Fruit fly (Drosophila melanogaster) whole organism, adult: ENCODE measurements around the gene CG33128.

Experiments
- bab1 ChIP-seq: fragments of 200-800 bp; sonication (Bioruptor generic); optimal IDR thresholded peaks from 3 replicates; lab custom pipeline; 2019; ENCODE audit warnings: missing biosample characterization, mild to moderate bottlenecking, missing genetic modification characterization, moderate library complexity
- ovo ChIP-seq: fragments of 200-800 bp; sonication (Bioruptor generic); optimal IDR thresholded peaks from 2 replicates; lab custom pipeline; 2016; ENCODE audit warnings: missing biosample characterization, missing genetic modification characterization
- pad ChIP-seq: fragments of 200-800 bp; sonication (Bioruptor generic); optimal IDR thresholded peaks from 3 replicates; lab custom pipeline; 2017; ENCODE audit warnings: missing biosample characterization, missing genetic modification characterization, mild to moderate bottlenecking, moderate library complexity, missing genetic modification reagents

dm6 chr2L:1478488-1478887 is 15.4 kb upstream of the CG33128 start:
- no peak for TF ChIP-seq bab1 (GFP tag; lab: Kevin White, UChicago)
- no peak for TF ChIP-seq pad (GFP tag; lab: Kevin White, UChicago)
- no peak for TF ChIP-seq ovo (GFP tag; lab: Kevin White, UChicago)
